Fruit fly (Drosophila melanogaster): ENCODE results near the gene CG5676.
A peak's percentile ranks its signal among the peaks of the same experiment; 100 is the strongest.

dm6 chr2L:10226724-10227407 is 28.8 kb downstream of the CG5676 start, which contains the start of gene CG5708:
- TF ChIP-seq CG17829 (tag; optimal IDR thresholded peaks at IDR 0.05) = peak; percentile 35
- no peak for TF ChIP-seq crc (GFP tag; optimal IDR thresholded peaks at IDR 0.05)
- TF ChIP-seq sob (GFP tag; IDR thresholded peaks at IDR 0.05) = 0 out of 2 replicates have a peak, but pooled peaks have one; percentile 39
- no peak for TF ChIP-seq CG15601 (tag; optimal IDR thresholded peaks at IDR 0.05)
- TF ChIP-seq Sin3A (optimal IDR thresholded peaks at IDR 0.05) = no peak
- peak; percentile 46; the same call in 1 of the 2 replicates for TF ChIP-seq CG31441 (GFP tag; IDR thresholded peaks at IDR 0.05)

Data from whole organism, embryonic.